Fruit fly (Drosophila melanogaster) whole organism, embryonic: ENCODE data around the gene Awh.

ENCODE experiments used
- CG1024 ChIP-seq: fragments of 200-800 bp; sonication (Bioruptor generic); IDR thresholded peaks from 2 replicates; pipeline ENCODE4 v1.3.6; 2022; ENCODE audit warnings: missing biosample characterization, missing genetic modification characterization
- CG11723 ChIP-seq: fragments of 200-800 bp; sonication (Bioruptor generic); optimal IDR thresholded peaks from 2 replicates; lab custom pipeline; 2017; ENCODE audit warnings: missing biosample characterization, mild to moderate bottlenecking, missing genetic modification characterization
- CG12391 ChIP-seq: fragments of 200-800 bp; sonication (Bioruptor generic); optimal IDR thresholded peaks from 3 replicates; lab custom pipeline; 2018; ENCODE audit warnings: missing biosample characterization, mild to moderate bottlenecking, missing genetic modification characterization, moderate library complexity
- CG16815 ChIP-seq: fragments of 200-800 bp; sonication (Bioruptor generic); optimal IDR thresholded peaks from 3 replicates; lab custom pipeline; 2017; ENCODE audit warnings: missing biosample characterization, mild to moderate bottlenecking, missing genetic modification characterization
- CG17328 ChIP-seq: fragments of 200-800 bp; sonication (Bioruptor generic); IDR thresholded peaks from 2 replicates; pipeline ENCODE4 v1.3.6; 2022; ENCODE audit warnings: missing biosample characterization, missing genetic modification characterization
- CG17361 ChIP-seq: fragments of 200-800 bp; sonication (Bioruptor generic); IDR thresholded peaks from 3 replicates; pipeline ENCODE4 v1.3.6; 2022; ENCODE audit warnings: missing biosample characterization, missing genetic modification characterization
- CG1832 ChIP-seq: fragments of 200-800 bp; sonication (Bioruptor generic); optimal IDR thresholded peaks from 2 replicates; lab custom pipeline; 2017; ENCODE audit warnings: missing biosample characterization, mild to moderate bottlenecking, missing genetic modification characterization, inconsistent platforms
- CG18619 ChIP-seq: fragments of 200-800 bp; sonication (Bioruptor generic); optimal IDR thresholded peaks from 3 replicates; lab custom pipeline; 2017; ENCODE audit warnings: missing biosample characterization, mild to moderate bottlenecking, missing genetic modification characterization
- CG2202 ChIP-seq: fragments of 200-800 bp; sonication (Bioruptor generic); optimal IDR thresholded peaks from 2 replicates; lab custom pipeline; 2018; ENCODE audit warnings: missing biosample characterization, mild to moderate bottlenecking, missing genetic modification characterization
- CG2712 ChIP-seq: fragments of 200-800 bp; optimal IDR thresholded peaks from 3 replicates; lab custom pipeline; 2019; ENCODE audit warnings: missing biosample characterization, mild to moderate bottlenecking, missing genetic modification characterization, moderate library complexity
- CG32767 ChIP-seq: fragments of 200-800 bp; sonication (Bioruptor generic); IDR thresholded peaks from 2 replicates; pipeline ENCODE4 v1.3.6; 2022; ENCODE audit warnings: missing biosample characterization, missing genetic modification characterization
- CG3847 ChIP-seq: fragments of 200-800 bp; sonication (Bioruptor generic); IDR thresholded peaks from 2 replicates; pipeline ENCODE4 v1.3.6; 2022; ENCODE audit warnings: missing biosample characterization, missing genetic modification characterization
- CG4360 ChIP-seq: fragments of 200-800 bp; sonication (Bioruptor generic); IDR thresholded peaks from 2 replicates; pipeline ENCODE4 v1.3.6; 2022; ENCODE audit warnings: missing biosample characterization, missing genetic modification characterization
- CG4404 ChIP-seq: fragments of 200-800 bp; sonication (Bioruptor generic); IDR thresholded peaks from 2 replicates; pipeline ENCODE4 v1.3.6; 2022; ENCODE audit warnings: missing biosample characterization, missing genetic modification characterization
- CG4820 ChIP-seq: fragments of 200-800 bp; sonication (Bioruptor generic); optimal IDR thresholded peaks from 3 replicates; lab custom pipeline; 2016; ENCODE audit warnings: missing biosample characterization, missing genetic modification characterization
- CG9727 ChIP-seq: fragments of 200-800 bp; sonication (Bioruptor generic); optimal IDR thresholded peaks from 3 replicates; lab custom pipeline; 2017; ENCODE audit warnings: missing biosample characterization, mild to moderate bottlenecking, missing genetic modification characterization
- Chrac-16 ChIP-seq: fragments of 200-800 bp; sonication (Bioruptor generic); optimal IDR thresholded peaks from 3 replicates; lab custom pipeline; 2016; ENCODE audit warnings: missing biosample characterization, missing genetic modification characterization
- D19A ChIP-seq: fragments of 200-800 bp; optimal IDR thresholded peaks from 3 replicates; lab custom pipeline; 2019; ENCODE audit warnings: missing biosample characterization, mild to moderate bottlenecking, missing genetic modification characterization, moderate library complexity
- Drgx ChIP-seq: fragments of 200-800 bp; sonication (Bioruptor generic); IDR thresholded peaks from 2 replicates; pipeline ENCODE4 v1.3.6; 2022; ENCODE audit warnings: missing biosample characterization, missing genetic modification characterization
- Fer2 ChIP-seq: fragments of 200-800 bp; sonication (Bioruptor generic); optimal IDR thresholded peaks from 2 replicates; lab custom pipeline; 2018; ENCODE audit warnings: missing biosample characterization, mild to moderate bottlenecking, missing genetic modification characterization, moderate library complexity
- H2.0 ChIP-seq: fragments of 200-800 bp; sonication (Bioruptor generic); IDR thresholded peaks from 2 replicates; pipeline ENCODE4 v1.3.6; 2022; ENCODE audit warnings: missing biosample characterization, missing genetic modification characterization
- Hmr ChIP-seq: fragments of 200-800 bp; sonication (Bioruptor generic); optimal IDR thresholded peaks from 3 replicates; lab custom pipeline; 2017; ENCODE audit warnings: mild to moderate bottlenecking, missing biosample characterization, missing genetic modification reagents, missing genetic modification characterization
- Hsf ChIP-seq: fragments of 200-800 bp; sonication (Bioruptor generic); optimal IDR thresholded peaks from 3 replicates; lab custom pipeline; 2016; ENCODE audit warnings: missing biosample characterization, missing genetic modification characterization
- Max ChIP-seq: fragments of 200-800 bp; sonication (Bioruptor generic); optimal IDR thresholded peaks from 2 replicates; lab custom pipeline; 2016; ENCODE audit warnings: missing biosample characterization, mild to moderate bottlenecking, missing genetic modification characterization
- Med ChIP-seq: fragments of 200-800 bp; sonication (Bioruptor generic); peaks from one replicate; lab custom pipeline; 2016; ENCODE audit warnings: missing biosample characterization, missing genetic modification characterization, mild to moderate bottlenecking, inconsistent platforms, moderate library complexity
- Myb ChIP-seq: fragments of 200-800 bp; sonication (Bioruptor generic); optimal IDR thresholded peaks from 2 replicates; lab custom pipeline; 2016; ENCODE audit warnings: missing biosample characterization, missing genetic modification characterization
- Nf-YA ChIP-seq: fragments of 200-800 bp; sonication (Bioruptor generic); IDR thresholded peaks from 2 replicates; pipeline ENCODE4 v1.3.6; 2022; ENCODE audit warnings: missing biosample characterization, missing genetic modification characterization
- Oli ChIP-seq: fragments of 200-800 bp; sonication (Bioruptor generic); optimal IDR thresholded peaks from 2 replicates; lab custom pipeline; 2018; ENCODE audit warnings: missing biosample characterization, mild to moderate bottlenecking, missing genetic modification characterization, moderate library complexity
- Pdp1 ChIP-seq, 2 experiments: fragments of 200-800 bp; sonication (Bioruptor generic); optimal IDR thresholded peaks; 3 replicates each; lab custom pipeline; 2016; ENCODE audit warnings: missing biosample characterization in 2 of 2, missing genetic modification characterization in 2 of 2, mild to moderate bottlenecking in 1 of 2, moderate library complexity in 1 of 2
- Sry-δ ChIP-seq: fragments of 200-800 bp; sonication (Bioruptor generic); optimal IDR thresholded peaks from 2 replicates; lab custom pipeline; 2016; ENCODE audit warnings: missing biosample characterization, missing genetic modification characterization
- Ssrp ChIP-seq: fragments of 200-800 bp; sonication (Bioruptor generic); optimal IDR thresholded peaks from 2 replicates; lab custom pipeline; 2018; ENCODE audit warnings: missing biosample characterization, mild to moderate bottlenecking, missing genetic modification characterization, moderate library complexity
- Xrp1 ChIP-seq: fragments of 200-800 bp; sonication (Bioruptor generic); IDR thresholded peaks from 2 replicates; pipeline ENCODE4 v1.3.6; 2022; ENCODE audit warnings: missing biosample characterization, missing genetic modification characterization
- chif ChIP-seq, 2 experiments: fragments of 200-800 bp; sonication (Bioruptor generic); optimal IDR thresholded peaks; 3 replicates each; lab custom pipeline; 2016; ENCODE audit warnings: missing biosample characterization in 2 of 2, missing genetic modification characterization in 2 of 2
- fd102C ChIP-seq: fragments of 200-800 bp; sonication (Bioruptor generic); optimal IDR thresholded peaks from 2 replicates; lab custom pipeline; 2018; ENCODE audit warnings: missing biosample characterization, mild to moderate bottlenecking, missing genetic modification characterization, moderate library complexity
- gem ChIP-seq: fragments of 200-800 bp; sonication (Bioruptor generic); optimal IDR thresholded peaks from 2 replicates; lab custom pipeline; 2019; ENCODE audit warnings: missing biosample characterization, mild to moderate bottlenecking, missing genetic modification characterization, moderate library complexity
- hkb ChIP-seq, 2 experiments: fragments of 200-800 bp in 1 of 2; fragments of >200 bp in 1 of 2; sonication (Bioruptor generic) in 1 of 2; IDR thresholded peaks in 1 of 2; optimal IDR thresholded peaks in 1 of 2; 2 replicates each; pipeline versions ENCODE4 v1.3.6 to Lab custom; 2017 to 2022; ENCODE audit warnings: missing biosample characterization in 1 of 2, missing genetic modification characterization in 1 of 2
- lbe ChIP-seq: fragments of 200-800 bp; sonication (Bioruptor generic); optimal IDR thresholded peaks from 2 replicates; lab custom pipeline; 2016; ENCODE audit warnings: missing biosample characterization, mild to moderate bottlenecking, missing genetic modification characterization
- lov ChIP-seq, 2 experiments: fragments of 200-800 bp in 1 of 2; fragments of >200 bp in 1 of 2; sonication (Bioruptor generic) in 1 of 2; IDR thresholded peaks in 1 of 2; optimal IDR thresholded peaks in 1 of 2; 2 replicates in 1 of 2; 3 replicates in 1 of 2; pipeline versions ENCODE4 v1.3.6 to Lab custom; 2017 to 2022; ENCODE audit warnings: missing biosample characterization in 1 of 2, missing genetic modification characterization in 1 of 2
- phol ChIP-seq: fragments of 200-800 bp; sonication (Bioruptor generic); optimal IDR thresholded peaks from 3 replicates; lab custom pipeline; 2018; ENCODE audit warnings: missing biosample characterization, mild to moderate bottlenecking, missing genetic modification characterization, moderate library complexity
- prd ChIP-seq, 3 experiments: fragments of >200 bp in 2 of 3; fragments of 200-800 bp in 1 of 3; sonication (Bioruptor generic) in 1 of 3; optimal IDR thresholded peaks in 2 of 3; IDR thresholded peaks in 1 of 3; 2 replicates in 2 of 3; 3 replicates in 1 of 3; pipeline versions ENCODE4 v1.3.6 to Lab custom; 2017 to 2022; ENCODE audit warnings: missing biosample characterization in 1 of 3, missing genetic modification characterization in 1 of 3
- psq ChIP-seq: fragments of 200-800 bp; sonication (Bioruptor generic); optimal IDR thresholded peaks from 2 replicates; lab custom pipeline; 2017; ENCODE audit warnings: missing biosample characterization, missing genetic modification characterization
- scrt ChIP-seq: fragments of 200-800 bp; sonication (Bioruptor generic); optimal IDR thresholded peaks from 2 replicates; lab custom pipeline; 2018; ENCODE audit warnings: missing biosample characterization, mild to moderate bottlenecking, missing genetic modification characterization, moderate library complexity
- sens ChIP-seq: fragments of 200-800 bp; sonication (Bioruptor generic); peaks from one replicate; lab custom pipeline; 2016; ENCODE audit warnings: missing biosample characterization, missing genetic modification characterization
- sim ChIP-seq: fragments of 200-800 bp; sonication (Bioruptor generic); IDR thresholded peaks from 2 replicates; pipeline ENCODE4 v1.3.6; 2022; ENCODE audit warnings: missing biosample characterization, missing genetic modification characterization
- so ChIP-seq: fragments of 200-800 bp; sonication (Bioruptor generic); IDR thresholded peaks from 3 replicates; pipeline ENCODE4 v1.3.6; 2022; ENCODE audit warnings: missing biosample characterization, missing genetic modification characterization
- ssp ChIP-seq: fragments of 200-800 bp; sonication (Bioruptor generic); IDR thresholded peaks from 2 replicates; pipeline ENCODE4 v1.3.6; 2022; ENCODE audit warnings: missing biosample characterization, missing genetic modification characterization
- unc-4 ChIP-seq: fragments of 200-800 bp; sonication (Bioruptor generic); IDR thresholded peaks from 2 replicates; pipeline ENCODE4 v1.3.6; 2022; ENCODE audit warnings: missing biosample characterization, missing genetic modification characterization; ENCODE audit not compliant: partially characterized antibody
- vvl ChIP-seq: fragments of 200-800 bp; sonication (Bioruptor generic); IDR thresholded peaks from 2 replicates; pipeline ENCODE4 v1.3.6; 2022; ENCODE audit warnings: missing biosample characterization, missing genetic modification characterization

Gene Awh

DNA sequence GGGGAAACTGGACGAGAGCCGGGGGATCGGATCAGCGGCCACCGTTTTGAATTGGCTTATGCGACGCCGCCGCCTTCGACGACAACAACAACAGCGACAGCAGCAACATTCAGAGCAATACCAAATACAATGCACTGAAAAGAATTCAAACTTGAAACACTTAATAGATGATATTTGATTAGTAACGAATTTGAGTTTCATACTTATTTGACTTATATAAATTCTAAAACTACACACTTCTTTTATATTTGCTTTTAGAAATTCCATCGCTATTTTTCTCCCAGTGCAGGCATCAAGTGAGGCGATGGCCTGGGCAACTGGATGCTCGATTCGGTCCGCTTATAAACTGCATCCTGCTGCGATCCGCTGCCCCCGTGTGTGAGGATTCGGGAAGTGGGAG is 22.0 kb downstream of the Awh start (continued):
- no peak for TF ChIP-seq Hmr (GFP tag; lab: Kevin White, UChicago)
- TF ChIP-seq chif (GFP tag; optimal IDR thresholded peaks at IDR 0.05; lab: Kevin White, UChicago), result peak; percentile 32 to 58
- no peak for TF ChIP-seq Nf-YA
- TF ChIP-seq Xrp1 (GFP tag; lab: Robert Waterston, UW), result peak; percentile 65
- peak; percentile 61; the same call in 1 of the 2 replicates for TF ChIP-seq CG4360 (GFP tag; lab: Robert Waterston, UW)
- TF ChIP-seq CG12391 (tag; lab: Kevin White, UChicago), result peak; percentile 37
- TF ChIP-seq Hsf (GFP tag; lab: Kevin White, UChicago), result peak; percentile 23
- no peak for TF ChIP-seq Sry-δ (GFP tag; lab: Kevin White, UChicago)
- peak; percentile 8 for TF ChIP-seq phol (tag; lab: Kevin White, UChicago)
- TF ChIP-seq Chrac-16 (GFP tag; lab: Kevin White, UChicago), result peak; percentile 30
- peak; percentile 47; the same call in 2 of the 3 replicates for TF ChIP-seq CG17361 (GFP tag; lab: Robert Waterston, UW)
- TF ChIP-seq hkb (optimal IDR thresholded peaks at IDR 0.05; lab: Kevin White, UChicago), result no peak
- TF ChIP-seq hkb (GFP tag; IDR thresholded peaks at IDR 0.05; lab: Robert Waterston, UW), result 0 out of 2 replicates have a peak, but pooled peaks have one; percentile 38
- TF ChIP-seq CG2712 (tag; lab: Kevin White, UChicago), result peak; percentile 69
- no peak for TF ChIP-seq psq
- peak; percentile 63 for TF ChIP-seq CG4404
- 0 out of 2 replicates have a peak, but pooled peaks have one; percentile 15 for TF ChIP-seq CG32767 (GFP tag; lab: Robert Waterston, UW)
- 0 out of 3 replicates have a peak, but pooled peaks have one; percentile 36 for TF ChIP-seq so (GFP tag; lab: Robert Waterston, UW)
- no peak for TF ChIP-seq scrt (GFP tag; lab: Kevin White, UChicago)
- peak; percentile 52; the same call in 1 of the 2 replicates for TF ChIP-seq CG17328 (GFP tag; lab: Robert Waterston, UW)
- 0 out of 2 replicates have a peak, but pooled peaks have one; percentile 25 for TF ChIP-seq CG1024 (GFP tag; lab: Robert Waterston, UW)
- TF ChIP-seq CG4820 (GFP tag; lab: Kevin White, UChicago), result peak; percentile 9
- peak; percentile 63 for TF ChIP-seq Med
- TF ChIP-seq CG3847, result no peak
- no peak for TF ChIP-seq CG11723
- TF ChIP-seq fd102C (GFP tag; lab: Kevin White, UChicago), result peak; percentile 28
- TF ChIP-seq CG18619 (GFP tag; lab: Kevin White, UChicago), result no peak
- TF ChIP-seq Drgx (GFP tag; lab: Robert Waterston, UW), result peak; percentile 69
- TF ChIP-seq Fer2 (tag; lab: Kevin White, UChicago), result no peak
- TF ChIP-seq Max (GFP tag; lab: Kevin White, UChicago), result no peak
- TF ChIP-seq Pdp1 (GFP tag; optimal IDR thresholded peaks at IDR 0.05; lab: Kevin White, UChicago), result peak in 1 of 2 experiments; percentile 9
- TF ChIP-seq ssp (GFP tag; lab: Robert Waterston, UW), result 0 out of 2 replicates have a peak, but pooled peaks have one; percentile 11
- TF ChIP-seq sim (GFP tag; lab: Robert Waterston, UW), result 0 out of 2 replicates have a peak, but pooled peaks have one; percentile 28
- no peak for TF ChIP-seq D19A (tag; lab: Kevin White, UChicago)
- TF ChIP-seq lov (optimal IDR thresholded peaks at IDR 0.05; lab: Kevin White, UChicago), result no peak
- 0 out of 3 replicates have a peak, but pooled peaks have one; percentile 6 for TF ChIP-seq lov (GFP tag; IDR thresholded peaks at IDR 0.05; lab: Robert Waterston, UW)
- TF ChIP-seq Oli (tag; lab: Kevin White, UChicago), result peak; percentile 15
- peak; percentile 19 for TF ChIP-seq CG16815 (GFP tag; lab: Kevin White, UChicago)
- no peak for TF ChIP-seq unc-4
- peak; percentile 57 for TF ChIP-seq sens (GFP tag; lab: Kevin White, UChicago)
- TF ChIP-seq gem, result peak; percentile 57
- TF ChIP-seq Myb, result no peak
- TF ChIP-seq vvl (GFP tag; lab: Robert Waterston, UW), result peak; percentile 48; the same call in 1 of the 2 replicates
- TF ChIP-seq lbe, result peak; percentile 35
- TF ChIP-seq CG9727, result peak; percentile 69
- TF ChIP-seq prd (optimal IDR thresholded peaks at IDR 0.05; lab: Kevin White, UChicago), result no peak
- peak; percentile 64 for TF ChIP-seq prd (GFP tag; IDR thresholded peaks at IDR 0.05; lab: Robert Waterston, UW)
- TF ChIP-seq CG2202, result peak; percentile 23
- TF ChIP-seq Ssrp, result peak; percentile 37
- TF ChIP-seq H2.0, result 0 out of 2 replicates have a peak, but pooled peaks have one; percentile 20
- no peak for TF ChIP-seq CG1832 (GFP tag; lab: Kevin White, UChicago)
